Fruit fly (Drosophila melanogaster): Measurements from ENCODE around the gene CG7772.

Gene CG7772

DNA sequence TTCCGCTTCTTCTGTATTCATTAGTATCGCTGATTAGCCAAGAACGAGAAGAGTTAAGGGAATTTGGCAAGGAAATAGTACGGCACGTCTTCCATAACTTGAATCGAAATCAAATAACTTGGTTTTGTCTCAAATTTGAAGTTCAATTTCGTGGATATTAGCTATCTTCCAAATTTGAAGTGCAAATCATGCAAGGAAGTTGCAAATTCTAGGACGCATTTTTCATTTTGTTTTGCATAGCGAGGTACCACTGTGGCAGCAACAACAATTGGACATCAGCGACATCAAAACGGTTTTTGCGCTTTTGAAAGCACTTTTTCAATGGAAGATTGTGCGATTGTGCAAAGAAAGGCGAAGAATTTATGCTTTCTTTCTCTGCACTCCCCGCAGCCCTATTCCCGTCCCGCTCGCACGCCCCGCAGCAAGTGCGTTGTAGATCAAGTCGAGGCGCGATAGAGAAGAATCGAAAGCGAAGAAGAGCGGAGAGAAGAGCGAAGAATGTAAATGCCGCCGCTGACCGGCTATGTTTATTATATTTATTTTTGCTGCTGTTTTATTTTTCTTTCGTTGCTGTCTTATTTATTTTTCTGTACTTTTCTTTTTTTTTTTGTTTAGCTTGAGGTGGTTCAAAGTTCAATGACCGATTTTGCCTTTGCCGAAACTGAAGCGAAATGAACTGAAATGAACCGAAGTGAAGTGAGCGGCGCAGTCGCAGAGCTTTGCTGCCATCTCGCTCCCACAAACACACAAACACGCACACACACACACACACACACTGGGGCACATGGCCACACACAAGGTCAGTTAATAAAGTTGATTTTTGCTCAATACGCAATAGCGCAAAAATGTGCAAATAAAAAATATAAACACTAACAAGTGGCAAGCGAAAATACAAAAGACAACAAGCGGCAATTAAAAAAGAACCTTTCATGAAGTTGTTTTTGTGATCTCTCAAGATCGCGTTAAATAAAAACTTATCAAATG is 25.6 kb downstream of the CG7772 start (continued):
- no peak for TF ChIP-seq CG6854 (GFP tag; optimal IDR thresholded peaks at IDR 0.05)
- TF ChIP-seq slou (GFP tag; optimal IDR thresholded peaks at IDR 0.05) = no peak
- peak; percentile 33 for TF ChIP-seq Fer1 (GFP tag; optimal IDR thresholded peaks at IDR 0.05)
- no peak for TF ChIP-seq pita (GFP tag; optimal IDR thresholded peaks at IDR 0.05)
- peak; percentile 71 for TF ChIP-seq nom (GFP tag; optimal IDR thresholded peaks at IDR 0.05)
- no peak for TF ChIP-seq Sox100B (GFP tag; optimal IDR thresholded peaks at IDR 0.05)
- peak; percentile 45 for TF ChIP-seq fd3F (GFP tag; optimal IDR thresholded peaks at IDR 0.05)
- TF ChIP-seq CHES-1-like (GFP tag; optimal IDR thresholded peaks at IDR 0.05) = peak; percentile 48
- no peak for TF ChIP-seq HLHmδ (GFP tag; optimal IDR thresholded peaks at IDR 0.05)
- TF ChIP-seq CG7786 (GFP tag; optimal IDR thresholded peaks at IDR 0.05) = peak; percentile 72
- peak; percentile 19 for TF ChIP-seq pum (GFP tag; optimal IDR thresholded peaks at IDR 0.05)
- TF ChIP-seq Sox102F (GFP tag; optimal IDR thresholded peaks at IDR 0.05) = peak; percentile 68
- TF ChIP-seq HHEX (GFP tag; optimal IDR thresholded peaks at IDR 0.05) = peak; percentile 5
- no peak for TF ChIP-seq Nf-YB (GFP tag; optimal IDR thresholded peaks at IDR 0.05)
- TF ChIP-seq CG5953 (GFP tag; IDR thresholded peaks at IDR 0.05) = no peak
- peak; percentile 71 for TF ChIP-seq bcd (GFP tag; optimal IDR thresholded peaks at IDR 0.05)
- no peak for TF ChIP-seq Dp (GFP tag; optimal IDR thresholded peaks at IDR 0.05)
- no peak for TF ChIP-seq gsb (GFP tag; IDR thresholded peaks at IDR 0.05)
- TF ChIP-seq schlank (tag; optimal IDR thresholded peaks at IDR 0.05) = peak; percentile 68
- no peak for TF ChIP-seq CG6254 (GFP tag; optimal IDR thresholded peaks at IDR 0.05)
- TF ChIP-seq Camta (GFP tag; optimal IDR thresholded peaks at IDR 0.05) = peak; percentile 9
- 0 out of 2 replicates have a peak, but pooled peaks have one; percentile 8 for TF ChIP-seq E2f1 (GFP tag; IDR thresholded peaks at IDR 0.05)
- TF ChIP-seq Gsc (GFP tag; IDR thresholded peaks at IDR 0.05) = no peak
- peak; percentile 34 for TF ChIP-seq CG9876 (GFP tag; optimal IDR thresholded peaks at IDR 0.05)
- peak; percentile 75 for TF ChIP-seq Ptx1 (GFP tag; IDR thresholded peaks at IDR 0.05)
- no peak for TF ChIP-seq salm (tag; optimal IDR thresholded peaks at IDR 0.05)
- TF ChIP-seq dysf (GFP tag; IDR thresholded peaks at IDR 0.05) = peak; percentile 71; the same call in 2 of the 3 replicates
- peak; percentile 68 for TF ChIP-seq Antp (GFP tag; optimal IDR thresholded peaks at IDR 0.05)
- TF ChIP-seq wek (GFP tag; optimal IDR thresholded peaks at IDR 0.05) = no peak
- TF ChIP-seq sqz (GFP tag; optimal IDR thresholded peaks at IDR 0.05) = no peak
- no peak for TF ChIP-seq cas (GFP tag; IDR thresholded peaks at IDR 0.05)
- TF ChIP-seq CG6813 (GFP tag; optimal IDR thresholded peaks at IDR 0.05) = no peak
- TF ChIP-seq crol (GFP tag; IDR thresholded peaks at IDR 0.05) = peak; percentile 82
- peak; percentile 49 to 62 for TF ChIP-seq dpn (GFP tag; optimal IDR thresholded peaks at IDR 0.05)
- TF ChIP-seq CG1233 (GFP tag; optimal IDR thresholded peaks at IDR 0.05) = no peak
- TF ChIP-seq CG11723 (GFP tag; optimal IDR thresholded peaks at IDR 0.05) = no peak
- TF ChIP-seq wdn (GFP tag; IDR thresholded peaks at IDR 0.05) = no peak
- peak; percentile 62 for TF ChIP-seq CG10366 (GFP tag; IDR thresholded peaks at IDR 0.05)
- TF ChIP-seq TFAM (GFP tag; optimal IDR thresholded peaks at IDR 0.05) = no peak
- peak; percentile 71 for TF ChIP-seq pho (GFP tag; optimal IDR thresholded peaks at IDR 0.05)
- no peak for TF ChIP-seq Hey (tag; optimal IDR thresholded peaks at IDR 0.05)
- 0 out of 2 replicates have a peak, but pooled peaks have one; percentile 13 for TF ChIP-seq chm (GFP tag; IDR thresholded peaks at IDR 0.05)
- TF ChIP-seq fu2 (GFP tag; optimal IDR thresholded peaks at IDR 0.05) = peak; percentile 31
- TF ChIP-seq ranshi (GFP tag; IDR thresholded peaks at IDR 0.05) = peak; percentile 65; the same call in 1 of the 2 replicates
- no peak for TF ChIP-seq pros (GFP tag; optimal IDR thresholded peaks at IDR 0.05)
- no peak for TF ChIP-seq gcm2 (GFP tag; optimal IDR thresholded peaks at IDR 0.05)
- no peak for TF ChIP-seq hkb (optimal IDR thresholded peaks at IDR 0.05)
- TF ChIP-seq hkb (GFP tag; IDR thresholded peaks at IDR 0.05) = peak; percentile 54; the same call in 1 of the 2 replicates
- TF ChIP-seq CG13624 (GFP tag; optimal IDR thresholded peaks at IDR 0.05) = peak; percentile 57

All from whole organism, embryonic.